Fruit fly (Drosophila melanogaster) whole organism, embryonic: ENCODE data around the gene Fie.

Source experiments
- Aef1 ChIP-seq: fragments of 200-800 bp; sonication (Bioruptor generic); IDR thresholded peaks from 3 replicates; pipeline ENCODE4 v1.3.6; 2022; ENCODE audit warnings: missing biosample characterization, missing genetic modification characterization
- Atf-2 ChIP-seq: fragments of 200-800 bp; sonication (Bioruptor generic); optimal IDR thresholded peaks from 2 replicates; lab custom pipeline; 2016; ENCODE audit warnings: missing biosample characterization, missing genetic modification characterization
- BEAF-32 ChIP-seq: fragments of 200-800 bp; sonication (Bioruptor generic); optimal IDR thresholded peaks from 3 replicates; lab custom pipeline; 2017; ENCODE audit warnings: missing biosample characterization, missing genetic modification characterization, mild to moderate bottlenecking, moderate library complexity, missing genetic modification reagents
- Blimp-1 ChIP-seq: fragments of 200-800 bp; sonication (Bioruptor generic); optimal IDR thresholded peaks from 3 replicates; lab custom pipeline; 2018; ENCODE audit warnings: missing biosample characterization, missing genetic modification characterization, mild to moderate bottlenecking, moderate library complexity, missing genetic modification reagents
- CG10209 ChIP-seq: fragments of 200-800 bp; sonication (Bioruptor generic); optimal IDR thresholded peaks from 3 replicates; lab custom pipeline; 2017; ENCODE audit warnings: missing biosample characterization, mild to moderate bottlenecking, missing genetic modification characterization, missing genetic modification reagents
- CG10431 ChIP-seq: fragments of 200-800 bp; sonication (Bioruptor generic); optimal IDR thresholded peaks from 3 replicates; lab custom pipeline; 2018; ENCODE audit warnings: missing biosample characterization, mild to moderate bottlenecking, missing genetic modification characterization
- CG11560 ChIP-seq: fragments of 200-800 bp; sonication (Bioruptor generic); IDR thresholded peaks from 3 replicates; pipeline ENCODE4 v1.3.6; 2022; ENCODE audit warnings: missing biosample characterization, missing genetic modification characterization
- CG12104 ChIP-seq: fragments of 200-800 bp; sonication (Bioruptor generic); optimal IDR thresholded peaks from 3 replicates; lab custom pipeline; 2016; ENCODE audit warnings: missing biosample characterization, missing genetic modification characterization
- CG13624 ChIP-seq: fragments of 200-800 bp; sonication (Bioruptor generic); optimal IDR thresholded peaks from 2 replicates; lab custom pipeline; 2016; ENCODE audit warnings: missing biosample characterization, missing genetic modification characterization
- CG14441 ChIP-seq: fragments of 200-800 bp; sonication (Bioruptor generic); IDR thresholded peaks from 2 replicates; pipeline ENCODE4 v1.3.6; 2022; ENCODE audit warnings: missing biosample characterization, missing genetic modification characterization
- CG17361 ChIP-seq: fragments of 200-800 bp; sonication (Bioruptor generic); IDR thresholded peaks from 3 replicates; pipeline ENCODE4 v1.3.6; 2022; ENCODE audit warnings: missing biosample characterization, missing genetic modification characterization
- CG17829 ChIP-seq: fragments of 200-800 bp; optimal IDR thresholded peaks from 2 replicates; lab custom pipeline; 2019; ENCODE audit warnings: missing biosample characterization, mild to moderate bottlenecking, missing genetic modification characterization, moderate library complexity
- CG2712 ChIP-seq: fragments of 200-800 bp; optimal IDR thresholded peaks from 3 replicates; lab custom pipeline; 2019; ENCODE audit warnings: missing biosample characterization, mild to moderate bottlenecking, missing genetic modification characterization, moderate library complexity
- CG30020 ChIP-seq: fragments of 200-800 bp; optimal IDR thresholded peaks from 2 replicates; lab custom pipeline; 2019; ENCODE audit warnings: missing biosample characterization, mild to moderate bottlenecking, missing genetic modification characterization, moderate library complexity
- CG31441 ChIP-seq: fragments of 200-800 bp; sonication (Bioruptor generic); IDR thresholded peaks from 2 replicates; pipeline ENCODE4 v1.3.6; 2022; ENCODE audit warnings: missing biosample characterization, missing genetic modification characterization
- CG33213 ChIP-seq: fragments of 200-800 bp; sonication (Bioruptor generic); optimal IDR thresholded peaks from 3 replicates; lab custom pipeline; 2016; ENCODE audit warnings: missing biosample characterization, missing genetic modification characterization
- CG5180 ChIP-seq: fragments of 200-800 bp; sonication (Bioruptor generic); optimal IDR thresholded peaks from 3 replicates; lab custom pipeline; 2017; ENCODE audit warnings: missing biosample characterization, missing genetic modification characterization, mild to moderate bottlenecking, moderate library complexity, missing genetic modification reagents
- CG6854 ChIP-seq: fragments of 200-800 bp; sonication (Bioruptor generic); optimal IDR thresholded peaks from 3 replicates; lab custom pipeline; 2017; ENCODE audit warnings: missing biosample characterization, mild to moderate bottlenecking, missing genetic modification characterization
- CG7556 ChIP-seq: fragments of 200-800 bp; sonication (Bioruptor generic); optimal IDR thresholded peaks from 2 replicates; lab custom pipeline; 2017; ENCODE audit warnings: missing biosample characterization, mild to moderate bottlenecking, missing genetic modification characterization
- CG7745 ChIP-seq: fragments of 200-800 bp; sonication (Bioruptor generic); optimal IDR thresholded peaks from 2 replicates; lab custom pipeline; 2018; ENCODE audit warnings: missing biosample characterization, mild to moderate bottlenecking, missing genetic modification characterization, moderate library complexity
- CG8281 ChIP-seq: fragments of 200-800 bp; sonication (Bioruptor generic); optimal IDR thresholded peaks from 2 replicates; lab custom pipeline; 2018; ENCODE audit warnings: missing biosample characterization, mild to moderate bottlenecking, missing genetic modification characterization, moderate library complexity
- CG8290 ChIP-seq, 3 experiments: fragments of 200-800 bp; sonication (Bioruptor generic); optimal IDR thresholded peaks; 2 replicates each; lab custom pipeline; 2016 to 2019; ENCODE audit warnings: missing biosample characterization in 3 of 3, missing genetic modification characterization in 3 of 3, mild to moderate bottlenecking in 2 of 3, moderate library complexity in 1 of 3
- CG8359 ChIP-seq: fragments of 200-800 bp; sonication (Bioruptor generic); optimal IDR thresholded peaks from 2 replicates; lab custom pipeline; 2017; ENCODE audit warnings: missing biosample characterization, mild to moderate bottlenecking, missing genetic modification characterization, borderline replicate concordance
- Dp ChIP-seq: fragments of 200-800 bp; sonication (Bioruptor generic); optimal IDR thresholded peaks from 2 replicates; lab custom pipeline; 2018; ENCODE audit warnings: missing biosample characterization, mild to moderate bottlenecking, missing genetic modification characterization, moderate library complexity
- Eip74EF ChIP-seq, 2 experiments: fragments of 200-800 bp in 1 of 2; fragments of >200 bp in 1 of 2; sonication (Bioruptor generic) in 1 of 2; optimal IDR thresholded peaks; 2 replicates each; lab custom pipeline; 2017 to 2019; ENCODE audit warnings: missing biosample characterization in 2 of 2, missing genetic modification characterization in 2 of 2, mild to moderate bottlenecking in 1 of 2, moderate library complexity in 1 of 2
- Hey ChIP-seq: fragments of 200-800 bp; sonication (Bioruptor generic); optimal IDR thresholded peaks from 3 replicates; lab custom pipeline; 2018; ENCODE audit warnings: missing biosample characterization, mild to moderate bottlenecking, missing genetic modification characterization
- HmgZ ChIP-seq: fragments of 200-800 bp; sonication (Bioruptor generic); optimal IDR thresholded peaks from 2 replicates; lab custom pipeline; 2018; ENCODE audit warnings: missing biosample characterization, mild to moderate bottlenecking, missing genetic modification characterization
- Myb ChIP-seq: fragments of 200-800 bp; sonication (Bioruptor generic); optimal IDR thresholded peaks from 2 replicates; lab custom pipeline; 2016; ENCODE audit warnings: missing biosample characterization, missing genetic modification characterization
- Opbp ChIP-seq: fragments of 200-800 bp; sonication (Bioruptor generic); IDR thresholded peaks from 3 replicates; pipeline ENCODE4 v1.3.6; 2022; ENCODE audit warnings: missing biosample characterization, missing genetic modification characterization; ENCODE audit not compliant: partially characterized antibody
- Rx ChIP-seq: fragments of 200-800 bp; sonication (Bioruptor generic); IDR thresholded peaks from 2 replicates; pipeline ENCODE4 v1.3.6; 2022; ENCODE audit warnings: missing biosample characterization, missing genetic modification characterization
- Xbp1 ChIP-seq: fragments of 200-800 bp; sonication (Bioruptor generic); optimal IDR thresholded peaks from 3 replicates; lab custom pipeline; 2016; ENCODE audit warnings: missing biosample characterization, mild to moderate bottlenecking, missing genetic modification characterization
- abd-A ChIP-seq: fragments of 200-800 bp; sonication (Bioruptor generic); optimal IDR thresholded peaks from 3 replicates; lab custom pipeline; 2019; ENCODE audit warnings: missing biosample characterization, mild to moderate bottlenecking, missing genetic modification characterization, moderate library complexity
- ara ChIP-seq: fragments of 200-800 bp; sonication (Bioruptor generic); IDR thresholded peaks from 2 replicates; pipeline ENCODE4 v1.3.6; 2022; ENCODE audit warnings: missing biosample characterization, missing genetic modification characterization
- br ChIP-seq: fragments of >200 bp; optimal IDR thresholded peaks from 2 replicates; lab custom pipeline; 2017
- danr ChIP-seq: fragments of 200-800 bp; sonication (Bioruptor generic); IDR thresholded peaks from 2 replicates; pipeline ENCODE4 v1.3.6; 2022; ENCODE audit warnings: missing biosample characterization, missing genetic modification characterization
- dimm ChIP-seq: fragments of 200-800 bp; sonication (Bioruptor generic); IDR thresholded peaks from 2 replicates; pipeline ENCODE4 v1.3.6; 2022; ENCODE audit warnings: missing biosample characterization, missing genetic modification characterization
- ftz-f1 ChIP-seq: fragments of 200-800 bp; sonication (Bioruptor generic); optimal IDR thresholded peaks from 2 replicates; lab custom pipeline; 2016; ENCODE audit warnings: missing biosample characterization, missing genetic modification characterization
- grn ChIP-seq: fragments of 200-800 bp; sonication (Bioruptor generic); optimal IDR thresholded peaks from 3 replicates; lab custom pipeline; 2017; ENCODE audit warnings: missing biosample characterization, missing genetic modification characterization
- gsb ChIP-seq: fragments of 200-800 bp; sonication (Bioruptor generic); IDR thresholded peaks from 2 replicates; pipeline ENCODE4 v1.3.6; 2022; ENCODE audit warnings: missing biosample characterization, missing genetic modification characterization
- gt ChIP-seq: fragments of 200-800 bp; sonication (Bioruptor generic); IDR thresholded peaks from 2 replicates; pipeline ENCODE4 v1.3.6; 2022; ENCODE audit warnings: missing biosample characterization, missing genetic modification characterization
- hbn ChIP-seq: fragments of 200-800 bp; sonication (Bioruptor generic); IDR thresholded peaks from 2 replicates; pipeline ENCODE4 v1.3.6; 2022; ENCODE audit warnings: missing biosample characterization, missing genetic modification characterization; ENCODE audit not compliant: partially characterized antibody
- nom ChIP-seq: fragments of 200-800 bp; sonication (Bioruptor generic); optimal IDR thresholded peaks from 2 replicates; lab custom pipeline; 2017; ENCODE audit warnings: missing biosample characterization, missing genetic modification characterization, mild to moderate bottlenecking, moderate library complexity, missing genetic modification reagents
- oc ChIP-seq: fragments of 200-800 bp; sonication (Bioruptor generic); optimal IDR thresholded peaks from 2 replicates; lab custom pipeline; 2018; ENCODE audit warnings: missing biosample characterization, mild to moderate bottlenecking, missing genetic modification characterization, moderate library complexity
- sima ChIP-seq: fragments of 200-800 bp; sonication (Bioruptor generic); optimal IDR thresholded peaks from 2 replicates; lab custom pipeline; 2016; ENCODE audit warnings: missing biosample characterization, missing genetic modification characterization
- sisA ChIP-seq: fragments of 200-800 bp; sonication (Bioruptor generic); IDR thresholded peaks from 2 replicates; pipeline ENCODE4 v1.3.6; 2022; ENCODE audit warnings: missing biosample characterization, missing genetic modification characterization
- slou ChIP-seq: fragments of 200-800 bp; sonication (Bioruptor generic); optimal IDR thresholded peaks from 3 replicates; lab custom pipeline; 2016; ENCODE audit warnings: missing biosample characterization, missing genetic modification characterization
- so ChIP-seq: fragments of 200-800 bp; sonication (Bioruptor generic); IDR thresholded peaks from 3 replicates; pipeline ENCODE4 v1.3.6; 2022; ENCODE audit warnings: missing biosample characterization, missing genetic modification characterization
- sob ChIP-seq: fragments of 200-800 bp; sonication (Bioruptor generic); IDR thresholded peaks from 2 replicates; pipeline ENCODE4 v1.3.6; 2022; ENCODE audit warnings: missing biosample characterization, missing genetic modification characterization
- tx ChIP-seq: fragments of 200-800 bp; sonication (Bioruptor generic); optimal IDR thresholded peaks from 2 replicates; lab custom pipeline; 2016; ENCODE audit warnings: missing biosample characterization, missing genetic modification characterization
- unpg ChIP-seq: fragments of 200-800 bp; sonication (Bioruptor generic); optimal IDR thresholded peaks from 3 replicates; lab custom pipeline; 2018; ENCODE audit warnings: missing biosample characterization, mild to moderate bottlenecking, missing genetic modification characterization, moderate library complexity
- vvl ChIP-seq: fragments of 200-800 bp; sonication (Bioruptor generic); IDR thresholded peaks from 2 replicates; pipeline ENCODE4 v1.3.6; 2022; ENCODE audit warnings: missing biosample characterization, missing genetic modification characterization

Fie gene

dm6 chr3L:3873094-3873493 lies 19.3 kb upstream of the Fie start (continued):
- TF ChIP-seq sima (GFP tag; lab: Kevin White, UChicago) = no peak
- no peak for TF ChIP-seq dimm (GFP tag; lab: Robert Waterston, UW)
- no peak for TF ChIP-seq HmgZ
- TF ChIP-seq ara (GFP tag; lab: Robert Waterston, UW) = no peak; the same call in 1 of the 2 replicates
- no peak for TF ChIP-seq Myb (GFP tag; lab: Kevin White, UChicago)
- TF ChIP-seq Atf-2 (GFP tag; lab: Kevin White, UChicago) = no peak
- no peak for TF ChIP-seq sob (GFP tag; lab: Robert Waterston, UW)
- no peak for TF ChIP-seq slou (GFP tag; lab: Kevin White, UChicago)
- peak; percentile 52 for TF ChIP-seq unpg (GFP tag; lab: Kevin White, UChicago)
- no peak for TF ChIP-seq nom (GFP tag; lab: Kevin White, UChicago)
- no peak for TF ChIP-seq CG7745
- no peak for TF ChIP-seq CG12104 (GFP tag; lab: Kevin White, UChicago)
- no peak for TF ChIP-seq danr (GFP tag; lab: Robert Waterston, UW)
- TF ChIP-seq CG17361 (GFP tag; lab: Robert Waterston, UW) = peak; percentile 77
- TF ChIP-seq CG8359 (GFP tag; lab: Kevin White, UChicago) = no peak
- no peak for TF ChIP-seq gsb (GFP tag; lab: Robert Waterston, UW)
- no peak for TF ChIP-seq CG13624 (GFP tag; lab: Kevin White, UChicago)
- TF ChIP-seq CG10209 (GFP tag; lab: Kevin White, UChicago) = no peak
- TF ChIP-seq oc (tag; lab: Kevin White, UChicago) = peak; percentile 20
- no peak for TF ChIP-seq CG10431 (GFP tag; lab: Kevin White, UChicago)
- TF ChIP-seq BEAF-32 (GFP tag; lab: Kevin White, UChicago) = no peak
- TF ChIP-seq Dp (GFP tag; lab: Kevin White, UChicago) = no peak
- TF ChIP-seq sisA (GFP tag; lab: Robert Waterston, UW) = no peak
- TF ChIP-seq vvl (GFP tag; lab: Robert Waterston, UW) = 0 out of 2 replicates have a peak, but pooled peaks have one; percentile 20
- no peak for TF ChIP-seq so (GFP tag; lab: Robert Waterston, UW)
- TF ChIP-seq Aef1 (GFP tag; lab: Robert Waterston, UW) = no peak
- TF ChIP-seq Hey (tag; lab: Kevin White, UChicago) = no peak
- peak; percentile 65 for TF ChIP-seq CG17829
- no peak for TF ChIP-seq CG6854 (GFP tag; lab: Kevin White, UChicago)
- no peak for TF ChIP-seq CG5180 (GFP tag; lab: Kevin White, UChicago)
- TF ChIP-seq tx = no peak
- TF ChIP-seq Opbp (GFP tag; lab: Robert Waterston, UW) = no peak
- TF ChIP-seq CG11560 = no peak
- peak; percentile 61 for TF ChIP-seq CG7556
- TF ChIP-seq Xbp1 (GFP tag; lab: Kevin White, UChicago) = peak; percentile 4
- TF ChIP-seq CG31441 (GFP tag; lab: Robert Waterston, UW) = 0 out of 2 replicates have a peak, but pooled peaks have one; percentile 47
- no peak for TF ChIP-seq ftz-f1 (GFP tag; lab: Kevin White, UChicago)
- TF ChIP-seq CG33213 (GFP tag; lab: Kevin White, UChicago) = no peak
- TF ChIP-seq Blimp-1 (GFP tag; lab: Kevin White, UChicago) = peak; percentile 57
- no peak for TF ChIP-seq gt (GFP tag; lab: Robert Waterston, UW)
- TF ChIP-seq grn (GFP tag; lab: Kevin White, UChicago) = no peak
- peak; percentile 22 for TF ChIP-seq CG30020 (tag; lab: Kevin White, UChicago)
- TF ChIP-seq CG8281 = no peak
- no peak for TF ChIP-seq br (lab: Kevin White, UChicago)
- no peak for TF ChIP-seq CG8290 (GFP tag; optimal IDR thresholded peaks at IDR 0.05; lab: Kevin White, UChicago)
- no peak for TF ChIP-seq CG8290 (tag; optimal IDR thresholded peaks at IDR 0.05; lab: Kevin White, UChicago)
- TF ChIP-seq abd-A (tag; lab: Kevin White, UChicago) = no peak
- peak in 1 of 2 experiments; percentile 18 for TF ChIP-seq Eip74EF (GFP tag; optimal IDR thresholded peaks at IDR 0.05; lab: Kevin White, UChicago)
- TF ChIP-seq CG2712 (tag; lab: Kevin White, UChicago) = peak; percentile 79
- no peak for TF ChIP-seq hbn
- no peak for TF ChIP-seq Rx
- TF ChIP-seq CG14441 (GFP tag; lab: Robert Waterston, UW) = no peak
